Worm (Caenorhabditis elegans): ENCODE data around the gene penr-1.

DNA sequence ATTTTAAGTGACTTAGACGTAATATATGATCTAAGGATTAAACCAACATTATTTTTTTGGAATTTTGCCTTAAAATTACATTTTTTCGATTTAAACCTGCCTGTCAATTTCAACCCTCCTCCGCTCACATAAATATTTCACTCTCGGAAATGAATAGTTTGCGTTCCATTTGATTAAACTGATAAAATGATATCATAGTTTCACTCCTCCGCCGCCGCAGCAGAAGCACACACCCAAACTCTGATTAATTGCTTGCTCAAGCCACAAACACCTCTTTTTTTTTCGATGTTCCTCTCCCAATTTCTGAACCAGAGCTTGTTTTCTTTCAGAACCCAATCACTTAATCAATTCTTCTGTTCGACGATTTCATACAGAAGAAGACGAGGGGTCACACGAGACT, 46.2 kb upstream of the penr-1 start, which contains the start of gene Y49G5B.1:
- TF ChIP-seq zag-1 (tag; optimal IDR thresholded peaks at IDR 0.05) (no peak), nhr-11 (tag; optimal IDR thresholded peaks at IDR 0.05) (no peak), nhr-25 (tag; optimal IDR thresholded peaks at IDR 0.05) (no peak), F13H6.1 (tag; optimal IDR thresholded peaks at IDR 0.05) (no peak), egl-27 (tag; optimal IDR thresholded peaks at IDR 0.05) (no peak), skn-1 (tag; optimal IDR thresholded peaks at IDR 0.05) (no peak), ama-1 (optimal IDR thresholded peaks at IDR 0.05) (no peak), blmp-1 (tag; optimal IDR thresholded peaks at IDR 0.05; ENCODE audit: insufficient read depth) (no peak), nhr-77 (tag; optimal IDR thresholded peaks at IDR 0.05) (no peak), nhr-10 (tag; optimal IDR thresholded peaks at IDR 0.05) (no peak), ztf-11 (tag; optimal IDR thresholded peaks at IDR 0.05) (no peak), unc-55 (GFP tag; optimal IDR thresholded peaks at IDR 0.05) (no peak), mab-5 (tag; optimal IDR thresholded peaks at IDR 0.05) (no peak)
